Fruit fly (Drosophila melanogaster) whole organism, embryonic: ENCODE data around the gene CG14913.

Source experiments
- Antp ChIP-seq: fragments of 200-800 bp; sonication (Bioruptor generic); optimal IDR thresholded peaks from 3 replicates; lab custom pipeline; 2016; ENCODE audit warnings: missing biosample characterization, missing genetic modification characterization
- Asciz ChIP-seq: fragments of 200-800 bp; sonication (Bioruptor generic); optimal IDR thresholded peaks from 2 replicates; lab custom pipeline; 2017; ENCODE audit warnings: missing biosample characterization, mild to moderate bottlenecking, missing genetic modification characterization, missing genetic modification reagents
- BtbVII ChIP-seq: fragments of 200-800 bp; sonication (Bioruptor generic); optimal IDR thresholded peaks from 3 replicates; lab custom pipeline; 2017; ENCODE audit warnings: missing biosample characterization, mild to moderate bottlenecking, missing genetic modification characterization
- C15 ChIP-seq: fragments of 200-800 bp; sonication (Bioruptor generic); IDR thresholded peaks from 3 replicates; pipeline ENCODE4 v1.3.6; 2022; ENCODE audit warnings: missing biosample characterization, missing genetic modification characterization
- CG10267 ChIP-seq: fragments of 200-800 bp; sonication (Bioruptor generic); optimal IDR thresholded peaks from 2 replicates; lab custom pipeline; 2018; ENCODE audit warnings: missing biosample characterization, mild to moderate bottlenecking, missing genetic modification characterization, moderate library complexity
- CG10565 ChIP-seq: fragments of 200-800 bp; sonication (Bioruptor generic); optimal IDR thresholded peaks from 3 replicates; lab custom pipeline; 2016; ENCODE audit warnings: missing biosample characterization, mild to moderate bottlenecking, missing genetic modification characterization
- CG10654 ChIP-seq: fragments of 200-800 bp; sonication (Bioruptor generic); optimal IDR thresholded peaks from 2 replicates; lab custom pipeline; 2016; ENCODE audit warnings: missing biosample characterization, missing genetic modification characterization
- CG11723 ChIP-seq: fragments of 200-800 bp; sonication (Bioruptor generic); optimal IDR thresholded peaks from 2 replicates; lab custom pipeline; 2017; ENCODE audit warnings: missing biosample characterization, mild to moderate bottlenecking, missing genetic modification characterization
- CG13775 ChIP-seq: fragments of 200-800 bp; sonication (Bioruptor generic); optimal IDR thresholded peaks from 3 replicates; lab custom pipeline; 2017; ENCODE audit warnings: missing biosample characterization, mild to moderate bottlenecking, missing genetic modification characterization
- CG15514 ChIP-seq: fragments of 200-800 bp; sonication (Bioruptor generic); optimal IDR thresholded peaks from 3 replicates; lab custom pipeline; 2017; ENCODE audit warnings: missing biosample characterization, missing genetic modification characterization, mild to moderate bottlenecking, moderate library complexity, missing genetic modification reagents
- CG16813 ChIP-seq: fragments of 200-800 bp; sonication (Bioruptor generic); IDR thresholded peaks from 3 replicates; pipeline ENCODE4 v1.3.6; 2022; ENCODE audit warnings: missing biosample characterization, missing genetic modification characterization; ENCODE audit not compliant: partially characterized antibody
- CG16863 ChIP-seq: fragments of 200-800 bp; sonication (Bioruptor generic); optimal IDR thresholded peaks from 3 replicates; lab custom pipeline; 2016; ENCODE audit warnings: missing biosample characterization, missing genetic modification characterization
- CG2712 ChIP-seq: fragments of 200-800 bp; optimal IDR thresholded peaks from 3 replicates; lab custom pipeline; 2019; ENCODE audit warnings: missing biosample characterization, mild to moderate bottlenecking, missing genetic modification characterization, moderate library complexity
- CG4820 ChIP-seq: fragments of 200-800 bp; sonication (Bioruptor generic); optimal IDR thresholded peaks from 3 replicates; lab custom pipeline; 2016; ENCODE audit warnings: missing biosample characterization, missing genetic modification characterization
- CG6272 ChIP-seq: fragments of 200-800 bp; sonication (Bioruptor generic); IDR thresholded peaks from 2 replicates; pipeline ENCODE4 v1.3.6; 2022; ENCODE audit warnings: missing biosample characterization, missing genetic modification characterization
- CG6689 ChIP-seq: fragments of 200-800 bp; sonication (Bioruptor generic); IDR thresholded peaks from 2 replicates; pipeline ENCODE4 v1.3.6; 2022; ENCODE audit warnings: missing biosample characterization, missing genetic modification characterization
- CG8290 ChIP-seq, 3 experiments: fragments of 200-800 bp; sonication (Bioruptor generic); optimal IDR thresholded peaks; 2 replicates each; lab custom pipeline; 2016 to 2019; ENCODE audit warnings: missing biosample characterization in 3 of 3, missing genetic modification characterization in 3 of 3, mild to moderate bottlenecking in 2 of 3, moderate library complexity in 1 of 3
- CG9876 ChIP-seq: fragments of 200-800 bp; sonication (Bioruptor generic); optimal IDR thresholded peaks from 2 replicates; lab custom pipeline; 2016; ENCODE audit warnings: missing biosample characterization, missing genetic modification characterization
- CHES-1-like ChIP-seq: fragments of 200-800 bp; sonication (Bioruptor generic); optimal IDR thresholded peaks from 2 replicates; lab custom pipeline; 2016; ENCODE audit warnings: missing biosample characterization, missing genetic modification characterization
- Dek ChIP-seq: fragments of 200-800 bp; sonication (Bioruptor generic); optimal IDR thresholded peaks from 3 replicates; lab custom pipeline; 2019; ENCODE audit warnings: missing biosample characterization, mild to moderate bottlenecking, missing genetic modification characterization, moderate library complexity
- Doc3 ChIP-seq: fragments of 200-800 bp; sonication (Bioruptor generic); IDR thresholded peaks from 3 replicates; pipeline ENCODE4 v1.3.6; 2022; ENCODE audit warnings: missing biosample characterization, missing genetic modification characterization; ENCODE audit not compliant: partially characterized antibody
- Dp ChIP-seq: fragments of 200-800 bp; sonication (Bioruptor generic); optimal IDR thresholded peaks from 2 replicates; lab custom pipeline; 2018; ENCODE audit warnings: missing biosample characterization, mild to moderate bottlenecking, missing genetic modification characterization, moderate library complexity
- Drgx ChIP-seq: fragments of 200-800 bp; sonication (Bioruptor generic); IDR thresholded peaks from 2 replicates; pipeline ENCODE4 v1.3.6; 2022; ENCODE audit warnings: missing biosample characterization, missing genetic modification characterization
- Hr51 ChIP-seq, 2 experiments: fragments of 200-800 bp; sonication (Bioruptor generic); optimal IDR thresholded peaks; 2 replicates in 1 of 2; 3 replicates in 1 of 2; lab custom pipeline; 2016 to 2018; ENCODE audit warnings: missing biosample characterization in 2 of 2, missing genetic modification characterization in 2 of 2, mild to moderate bottlenecking in 1 of 2, moderate library complexity in 1 of 2
- Nf-YB ChIP-seq: fragments of 200-800 bp; sonication (Bioruptor generic); optimal IDR thresholded peaks from 3 replicates; lab custom pipeline; 2019; ENCODE audit warnings: missing biosample characterization, mild to moderate bottlenecking, missing genetic modification characterization, moderate library complexity
- Ravus ChIP-seq: fragments of 200-800 bp; sonication (Bioruptor generic); IDR thresholded peaks from 2 replicates; pipeline ENCODE4 v1.3.6; 2022; ENCODE audit warnings: missing biosample characterization, missing genetic modification characterization
- Sox100B ChIP-seq: fragments of 200-800 bp; sonication (Bioruptor generic); optimal IDR thresholded peaks from 3 replicates; lab custom pipeline; 2018; ENCODE audit warnings: missing biosample characterization, mild to moderate bottlenecking, missing genetic modification characterization
- Sry-β ChIP-seq: fragments of 200-800 bp; sonication (Bioruptor generic); optimal IDR thresholded peaks from 2 replicates; lab custom pipeline; 2018; ENCODE audit warnings: missing biosample characterization, mild to moderate bottlenecking, missing genetic modification characterization, moderate library complexity
- Vsx1 ChIP-seq: fragments of 200-800 bp; sonication (Bioruptor generic); optimal IDR thresholded peaks from 2 replicates; lab custom pipeline; 2017; ENCODE audit warnings: missing biosample characterization, mild to moderate bottlenecking, missing genetic modification characterization, missing genetic modification reagents
- Xrp1 ChIP-seq: fragments of 200-800 bp; sonication (Bioruptor generic); IDR thresholded peaks from 2 replicates; pipeline ENCODE4 v1.3.6; 2022; ENCODE audit warnings: missing biosample characterization, missing genetic modification characterization
- YL-1 ChIP-seq: fragments of 200-800 bp; sonication (Bioruptor generic); optimal IDR thresholded peaks from 3 replicates; lab custom pipeline; 2017; ENCODE audit warnings: missing biosample characterization, mild to moderate bottlenecking, missing genetic modification characterization
- al ChIP-seq: fragments of 200-800 bp; sonication (Bioruptor generic); IDR thresholded peaks from 2 replicates; pipeline ENCODE4 v1.3.6; 2022; ENCODE audit warnings: missing biosample characterization, missing genetic modification characterization
- amos ChIP-seq: fragments of 200-800 bp; sonication (Bioruptor generic); IDR thresholded peaks from 2 replicates; pipeline ENCODE4 v1.3.6; 2022; ENCODE audit warnings: missing biosample characterization, missing genetic modification characterization; ENCODE audit not compliant: partially characterized antibody
- bab2 ChIP-seq: fragments of 200-800 bp; sonication (Bioruptor generic); optimal IDR thresholded peaks from 2 replicates; lab custom pipeline; 2016; ENCODE audit warnings: missing biosample characterization, missing genetic modification characterization
- ci ChIP-seq: fragments of 200-800 bp; sonication (Bioruptor generic); IDR thresholded peaks from 3 replicates; pipeline ENCODE4 v1.3.6; 2022; ENCODE audit warnings: missing biosample characterization, missing genetic modification characterization
- dmrt11E ChIP-seq: fragments of 200-800 bp; sonication (Bioruptor generic); optimal IDR thresholded peaks from 3 replicates; lab custom pipeline; 2018; ENCODE audit warnings: missing biosample characterization, mild to moderate bottlenecking, missing genetic modification characterization, moderate library complexity
- en ChIP-seq: fragments of 200-800 bp; sonication (Bioruptor generic); optimal IDR thresholded peaks from 2 replicates; lab custom pipeline; 2016; ENCODE audit warnings: missing biosample characterization, missing genetic modification characterization
- exex ChIP-seq: fragments of 200-800 bp; sonication (Bioruptor generic); optimal IDR thresholded peaks from 4 replicates; lab custom pipeline; 2018; ENCODE audit warnings: missing biosample characterization, mild to moderate bottlenecking, missing genetic modification characterization, moderate library complexity
- gce ChIP-seq: fragments of 200-800 bp; sonication (Bioruptor generic); IDR thresholded peaks from 3 replicates; pipeline ENCODE4 v1.3.6; 2022; ENCODE audit warnings: missing biosample characterization, missing genetic modification characterization
- gcm ChIP-seq: fragments of 200-800 bp; sonication (Bioruptor generic); optimal IDR thresholded peaks from 2 replicates; lab custom pipeline; 2019; ENCODE audit warnings: missing biosample characterization, mild to moderate bottlenecking, missing genetic modification characterization, moderate library complexity
- gcm2 ChIP-seq: fragments of 200-800 bp; sonication (Bioruptor generic); optimal IDR thresholded peaks from 2 replicates; lab custom pipeline; 2016; ENCODE audit warnings: missing biosample characterization, missing genetic modification characterization
- kah ChIP-seq: fragments of 200-800 bp; sonication (Bioruptor generic); optimal IDR thresholded peaks from 2 replicates; lab custom pipeline; 2018; ENCODE audit warnings: missing biosample characterization, mild to moderate bottlenecking, missing genetic modification characterization
- kay ChIP-seq: fragments of 200-800 bp; sonication (Bioruptor generic); optimal IDR thresholded peaks from 2 replicates; lab custom pipeline; 2016; ENCODE audit warnings: missing biosample characterization, missing genetic modification characterization
- mirr ChIP-seq: fragments of 200-800 bp; sonication (Bioruptor generic); optimal IDR thresholded peaks from 3 replicates; lab custom pipeline; 2018; ENCODE audit warnings: missing biosample characterization, mild to moderate bottlenecking, missing genetic modification characterization
- seq ChIP-seq: fragments of 200-800 bp; sonication (Bioruptor generic); IDR thresholded peaks from 2 replicates; pipeline ENCODE4 v1.3.6; 2022; ENCODE audit warnings: missing biosample characterization, missing genetic modification characterization
- tgo ChIP-seq: fragments of 200-800 bp; sonication (Bioruptor generic); IDR thresholded peaks from 3 replicates; pipeline ENCODE4 v1.3.6; 2022; ENCODE audit warnings: missing biosample characterization, missing genetic modification characterization
- wek ChIP-seq: fragments of 200-800 bp; sonication (Bioruptor generic); optimal IDR thresholded peaks from 3 replicates; lab custom pipeline; 2018; ENCODE audit warnings: missing biosample characterization, mild to moderate bottlenecking, missing genetic modification characterization, moderate library complexity

The CG14913 gene

DNA sequence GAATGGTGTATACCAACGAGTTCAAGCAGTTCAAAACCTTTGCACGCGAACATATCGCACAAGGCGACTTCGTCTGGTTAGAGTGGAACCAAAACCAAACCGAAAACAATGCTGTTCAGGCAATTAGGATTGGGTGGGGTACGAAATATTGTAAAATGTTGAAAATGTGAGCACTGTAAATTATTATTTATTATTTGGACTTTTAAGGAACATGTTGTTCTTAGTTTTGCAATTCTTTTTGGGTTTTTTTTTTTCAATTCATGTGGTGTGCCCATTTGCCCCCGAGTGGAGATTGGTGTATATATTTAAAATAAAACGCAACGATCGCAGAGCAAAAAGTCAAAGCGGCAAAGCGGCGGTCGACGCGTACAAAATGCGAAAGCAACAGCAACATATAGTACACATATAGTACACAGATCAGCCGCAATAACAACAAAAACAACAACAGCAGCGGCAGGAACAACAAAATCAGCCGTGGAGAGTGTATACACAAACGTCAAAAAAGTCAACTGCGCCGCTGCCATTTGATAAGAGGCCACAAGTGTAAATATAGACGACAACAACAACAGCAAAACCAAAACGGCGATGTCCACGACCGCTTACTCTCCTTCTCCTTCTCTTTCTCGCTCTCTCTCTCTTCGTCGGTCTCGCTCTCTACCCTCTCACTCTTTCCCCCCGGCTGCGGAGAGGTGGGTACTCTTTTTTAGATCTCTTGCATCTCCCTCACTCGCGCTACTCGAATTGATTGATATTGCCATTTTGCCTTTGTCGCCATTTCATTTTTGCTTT, 28.1 kb downstream of the CG14913 start (continued):
- TF ChIP-seq CG6272 (GFP tag; lab: Robert Waterston, UW): no peak; the same call in 1 of the 2 replicates
- TF ChIP-seq mirr: peak; percentile 56
- TF ChIP-seq exex (tag; lab: Kevin White, UChicago): peak; percentile 35
- peak; percentile 46 for TF ChIP-seq Xrp1 (GFP tag; lab: Robert Waterston, UW)
- TF ChIP-seq bab2 (GFP tag; lab: Kevin White, UChicago): no peak
- no peak for TF ChIP-seq C15 (GFP tag; lab: Robert Waterston, UW)
- TF ChIP-seq Asciz: peak; percentile 36
- peak; percentile 42 for TF ChIP-seq Drgx (GFP tag; lab: Robert Waterston, UW)
- peak; percentile 16 for TF ChIP-seq CG2712
- peak; percentile 25 for TF ChIP-seq CG11723 (GFP tag; lab: Kevin White, UChicago)
- peak; percentile 59 for TF ChIP-seq BtbVII (GFP tag; lab: Kevin White, UChicago)
- TF ChIP-seq amos (GFP tag; lab: Robert Waterston, UW): no peak
- TF ChIP-seq CHES-1-like: no peak
- TF ChIP-seq al (GFP tag; lab: Robert Waterston, UW): 0 out of 2 replicates have a peak, but pooled peaks have one; percentile 18
- TF ChIP-seq Sox100B (GFP tag; lab: Kevin White, UChicago): peak; percentile 14
- peak; percentile 7 for TF ChIP-seq YL-1 (GFP tag; lab: Kevin White, UChicago)
- peak; percentile 45; the same call in 2 of the 3 replicates for TF ChIP-seq tgo (GFP tag; lab: Robert Waterston, UW)
- no peak for TF ChIP-seq Sry-β (GFP tag; lab: Kevin White, UChicago)
- peak; percentile 46; the same call in 1 of the 2 replicates for TF ChIP-seq seq (GFP tag; lab: Robert Waterston, UW)
- no peak; the same call in 1 of the 2 replicates for TF ChIP-seq CG6689 (GFP tag; lab: Robert Waterston, UW)
- TF ChIP-seq Hr51 (GFP tag; optimal IDR thresholded peaks at IDR 0.05; lab: Kevin White, UChicago): peak in 1 of 2 experiments; percentile 28
- peak; percentile 16 for TF ChIP-seq gcm (GFP tag; lab: Kevin White, UChicago)
- TF ChIP-seq CG10654 (GFP tag; lab: Kevin White, UChicago): no peak
- no peak for TF ChIP-seq CG9876 (GFP tag; lab: Kevin White, UChicago)
- no peak for TF ChIP-seq CG10267 (tag; lab: Kevin White, UChicago)
- TF ChIP-seq Nf-YB (GFP tag; lab: Kevin White, UChicago): peak; percentile 28
- no peak for TF ChIP-seq Antp (GFP tag; lab: Kevin White, UChicago)
- TF ChIP-seq CG8290 (GFP tag; optimal IDR thresholded peaks at IDR 0.05; lab: Kevin White, UChicago): no peak
- TF ChIP-seq CG8290 (tag; optimal IDR thresholded peaks at IDR 0.05; lab: Kevin White, UChicago): peak in 1 of 2 experiments; percentile 41
- TF ChIP-seq CG16813 (GFP tag; lab: Robert Waterston, UW): no peak
- TF ChIP-seq Doc3 (GFP tag; lab: Robert Waterston, UW): no peak
- peak; percentile 26 for TF ChIP-seq wek
- TF ChIP-seq Ravus (GFP tag; lab: Robert Waterston, UW): no peak
- no peak for TF ChIP-seq Dp (GFP tag; lab: Kevin White, UChicago)
- no peak for TF ChIP-seq gcm2
- peak; percentile 19 for TF ChIP-seq CG13775
- TF ChIP-seq dmrt11E (tag; lab: Kevin White, UChicago): peak; percentile 28
- TF ChIP-seq Dek (tag; lab: Kevin White, UChicago): peak; percentile 13
- peak; percentile 53; the same call in 1 of the 3 replicates for TF ChIP-seq ci
- TF ChIP-seq CG4820 (GFP tag; lab: Kevin White, UChicago): no peak
- TF ChIP-seq en (GFP tag; lab: Kevin White, UChicago): no peak
- TF ChIP-seq kah: peak; percentile 14
- no peak for TF ChIP-seq CG10565 (GFP tag; lab: Kevin White, UChicago)
- peak; percentile 28; the same call in 1 of the 3 replicates for TF ChIP-seq gce (GFP tag; lab: Robert Waterston, UW)
- peak; percentile 75 for TF ChIP-seq Vsx1 (GFP tag; lab: Kevin White, UChicago)
- no peak for TF ChIP-seq kay
- no peak for TF ChIP-seq CG16863 (GFP tag; lab: Kevin White, UChicago)
- peak; percentile 41 for TF ChIP-seq CG15514
